Worm (Caenorhabditis elegans): ENCODE results near the gene grp-1.

DNA sequence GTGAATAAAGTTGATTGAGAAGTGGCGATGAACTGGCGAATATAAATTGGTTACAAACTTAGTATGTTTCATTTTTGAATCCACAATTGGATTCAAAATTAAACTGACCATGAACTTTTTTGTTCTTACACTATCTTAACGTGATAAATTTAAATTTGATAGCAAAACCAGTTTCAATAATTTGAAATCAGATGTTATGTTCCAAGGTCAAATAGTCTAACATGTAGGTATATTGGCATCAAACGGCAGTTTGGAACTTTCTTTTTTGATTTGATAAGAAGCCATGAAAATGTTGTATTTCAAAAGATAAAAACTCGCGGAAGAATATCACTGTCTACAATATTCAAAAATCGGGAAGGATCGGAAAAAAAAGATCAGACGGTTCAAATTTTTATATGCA lies 49.5 kb upstream of the grp-1 start:
- TF ChIP-seq flt-1 (GFP tag; IDR thresholded peaks at IDR 0.05), result no peak
- TF ChIP-seq T22C8.4 (GFP tag; IDR thresholded peaks at IDR 0.05), result no peak

Measured in whole organism, midembryonic.